Fruit fly (Drosophila melanogaster) whole organism, embryonic: ENCODE measurements around the gene CG14221.

Experiments used
- Atf6 ChIP-seq: fragments of 200-800 bp; sonication (Bioruptor generic); IDR thresholded peaks from 2 replicates; pipeline ENCODE4 v1.3.6; 2022; ENCODE audit warnings: missing biosample characterization, missing genetic modification characterization
- CG10431 ChIP-seq: fragments of 200-800 bp; sonication (Bioruptor generic); optimal IDR thresholded peaks from 3 replicates; lab custom pipeline; 2018; ENCODE audit warnings: missing biosample characterization, mild to moderate bottlenecking, missing genetic modification characterization
- CG10543 ChIP-seq: fragments of 200-800 bp; sonication (Bioruptor generic); optimal IDR thresholded peaks from 3 replicates; lab custom pipeline; 2017; ENCODE audit warnings: missing biosample characterization, mild to moderate bottlenecking, missing genetic modification characterization, moderate library complexity
- CG11398 ChIP-seq: fragments of 200-800 bp; sonication (Bioruptor generic); optimal IDR thresholded peaks from 2 replicates; lab custom pipeline; 2016; ENCODE audit warnings: missing biosample characterization, missing genetic modification characterization
- CG11560 ChIP-seq: fragments of 200-800 bp; sonication (Bioruptor generic); IDR thresholded peaks from 3 replicates; pipeline ENCODE4 v1.3.6; 2022; ENCODE audit warnings: missing biosample characterization, missing genetic modification characterization
- CG11695 ChIP-seq: fragments of 200-800 bp; sonication (Bioruptor generic); IDR thresholded peaks from 3 replicates; pipeline ENCODE4 v1.3.6; 2022; ENCODE audit warnings: missing biosample characterization, missing genetic modification characterization
- CG12071 ChIP-seq: fragments of 200-800 bp; sonication (Bioruptor generic); optimal IDR thresholded peaks from 3 replicates; lab custom pipeline; 2018; ENCODE audit warnings: missing biosample characterization, mild to moderate bottlenecking, missing genetic modification characterization
- CG12219 ChIP-seq: fragments of 200-800 bp; sonication (Bioruptor generic); optimal IDR thresholded peaks from 3 replicates; lab custom pipeline; 2018; ENCODE audit warnings: missing biosample characterization, mild to moderate bottlenecking, missing genetic modification characterization
- CG12769 ChIP-seq: fragments of 200-800 bp; sonication (Bioruptor generic); optimal IDR thresholded peaks from 2 replicates; lab custom pipeline; 2019; ENCODE audit warnings: missing biosample characterization, mild to moderate bottlenecking, missing genetic modification characterization, moderate library complexity
- CG12942 ChIP-seq: fragments of 200-800 bp; sonication (Bioruptor generic); optimal IDR thresholded peaks from 3 replicates; lab custom pipeline; 2016; ENCODE audit warnings: missing biosample characterization, missing genetic modification characterization
- CG14014 ChIP-seq: fragments of 200-800 bp; sonication (Bioruptor generic); IDR thresholded peaks from 2 replicates; pipeline ENCODE4 v1.3.6; 2022; ENCODE audit warnings: missing biosample characterization, missing genetic modification characterization
- CG15514 ChIP-seq: fragments of 200-800 bp; sonication (Bioruptor generic); optimal IDR thresholded peaks from 3 replicates; lab custom pipeline; 2017; ENCODE audit warnings: missing biosample characterization, missing genetic modification characterization, mild to moderate bottlenecking, moderate library complexity, missing genetic modification reagents
- CG16779 ChIP-seq: fragments of 200-800 bp; sonication (Bioruptor generic); IDR thresholded peaks from 2 replicates; pipeline ENCODE4 v1.3.6; 2022; ENCODE audit warnings: missing biosample characterization, missing genetic modification characterization
- CG18599 ChIP-seq: fragments of 200-800 bp; sonication (Bioruptor generic); optimal IDR thresholded peaks from 3 replicates; lab custom pipeline; 2017; ENCODE audit warnings: missing biosample characterization, missing genetic modification characterization, mild to moderate bottlenecking, moderate library complexity, missing genetic modification reagents
- CG3281 ChIP-seq: fragments of 200-800 bp; sonication (Bioruptor generic); optimal IDR thresholded peaks from 3 replicates; lab custom pipeline; 2017; ENCODE audit warnings: missing biosample characterization, mild to moderate bottlenecking, missing genetic modification characterization
- CG4404 ChIP-seq: fragments of 200-800 bp; sonication (Bioruptor generic); IDR thresholded peaks from 2 replicates; pipeline ENCODE4 v1.3.6; 2022; ENCODE audit warnings: missing biosample characterization, missing genetic modification characterization
- CG4424 ChIP-seq: fragments of 200-800 bp; sonication (Bioruptor generic); optimal IDR thresholded peaks from 3 replicates; lab custom pipeline; 2016; ENCODE audit warnings: missing biosample characterization, missing genetic modification characterization
- CG4707 ChIP-seq: fragments of 200-800 bp; sonication (Bioruptor generic); optimal IDR thresholded peaks from 2 replicates; lab custom pipeline; 2018; ENCODE audit warnings: missing biosample characterization, mild to moderate bottlenecking, missing genetic modification characterization, moderate library complexity
- CG5180 ChIP-seq: fragments of 200-800 bp; sonication (Bioruptor generic); optimal IDR thresholded peaks from 3 replicates; lab custom pipeline; 2017; ENCODE audit warnings: missing biosample characterization, missing genetic modification characterization, mild to moderate bottlenecking, moderate library complexity, missing genetic modification reagents
- CG6854 ChIP-seq: fragments of 200-800 bp; sonication (Bioruptor generic); optimal IDR thresholded peaks from 3 replicates; lab custom pipeline; 2017; ENCODE audit warnings: missing biosample characterization, mild to moderate bottlenecking, missing genetic modification characterization
- CG7987 ChIP-seq: fragments of 200-800 bp; sonication (Bioruptor generic); optimal IDR thresholded peaks from 2 replicates; lab custom pipeline; 2018; ENCODE audit warnings: missing biosample characterization, mild to moderate bottlenecking, missing genetic modification characterization, moderate library complexity
- CG8290 ChIP-seq, 3 experiments: fragments of 200-800 bp; sonication (Bioruptor generic); optimal IDR thresholded peaks; 2 replicates each; lab custom pipeline; 2016 to 2019; ENCODE audit warnings: missing biosample characterization in 3 of 3, missing genetic modification characterization in 3 of 3, mild to moderate bottlenecking in 2 of 3, moderate library complexity in 1 of 3
- CG8765 ChIP-seq: fragments of 200-800 bp; sonication (Bioruptor generic); IDR thresholded peaks from 2 replicates; pipeline ENCODE4 v1.3.6; 2022; ENCODE audit warnings: missing biosample characterization, missing genetic modification characterization
- D19A ChIP-seq: fragments of 200-800 bp; optimal IDR thresholded peaks from 3 replicates; lab custom pipeline; 2019; ENCODE audit warnings: missing biosample characterization, mild to moderate bottlenecking, missing genetic modification characterization, moderate library complexity
- Fer1 ChIP-seq: fragments of 200-800 bp; sonication (Bioruptor generic); optimal IDR thresholded peaks from 2 replicates; lab custom pipeline; 2017; ENCODE audit warnings: missing biosample characterization, mild to moderate bottlenecking, missing genetic modification characterization
- Hmr ChIP-seq: fragments of 200-800 bp; sonication (Bioruptor generic); optimal IDR thresholded peaks from 3 replicates; lab custom pipeline; 2017; ENCODE audit warnings: mild to moderate bottlenecking, missing biosample characterization, missing genetic modification reagents, missing genetic modification characterization
- Hmx ChIP-seq: fragments of 200-800 bp; sonication (Bioruptor generic); optimal IDR thresholded peaks from 2 replicates; lab custom pipeline; 2016; ENCODE audit warnings: missing biosample characterization, missing genetic modification characterization
- Hr51 ChIP-seq, 2 experiments: fragments of 200-800 bp; sonication (Bioruptor generic); optimal IDR thresholded peaks; 2 replicates in 1 of 2; 3 replicates in 1 of 2; lab custom pipeline; 2016 to 2018; ENCODE audit warnings: missing biosample characterization in 2 of 2, missing genetic modification characterization in 2 of 2, mild to moderate bottlenecking in 1 of 2, moderate library complexity in 1 of 2
- Hsf ChIP-seq: fragments of 200-800 bp; sonication (Bioruptor generic); optimal IDR thresholded peaks from 3 replicates; lab custom pipeline; 2016; ENCODE audit warnings: missing biosample characterization, missing genetic modification characterization
- NfI ChIP-seq: fragments of 200-800 bp; sonication (Bioruptor generic); optimal IDR thresholded peaks from 3 replicates; lab custom pipeline; 2018; ENCODE audit warnings: missing biosample characterization, mild to moderate bottlenecking, missing genetic modification characterization, moderate library complexity
- Rx ChIP-seq: fragments of 200-800 bp; sonication (Bioruptor generic); IDR thresholded peaks from 2 replicates; pipeline ENCODE4 v1.3.6; 2022; ENCODE audit warnings: missing biosample characterization, missing genetic modification characterization
- YL-1 ChIP-seq: fragments of 200-800 bp; sonication (Bioruptor generic); optimal IDR thresholded peaks from 3 replicates; lab custom pipeline; 2017; ENCODE audit warnings: missing biosample characterization, mild to moderate bottlenecking, missing genetic modification characterization
- bab2 ChIP-seq: fragments of 200-800 bp; sonication (Bioruptor generic); optimal IDR thresholded peaks from 2 replicates; lab custom pipeline; 2016; ENCODE audit warnings: missing biosample characterization, missing genetic modification characterization
- bbx ChIP-seq: fragments of 200-800 bp; sonication (Bioruptor generic); IDR thresholded peaks from 2 replicates; pipeline ENCODE4 v1.3.6; 2022; ENCODE audit warnings: missing biosample characterization, missing genetic modification characterization; ENCODE audit not compliant: partially characterized antibody
- bowl ChIP-seq: fragments of 200-800 bp; sonication (Bioruptor generic); IDR thresholded peaks from 2 replicates; pipeline ENCODE4 v1.3.6; 2022; ENCODE audit warnings: missing biosample characterization, missing genetic modification characterization
- br ChIP-seq: fragments of >200 bp; optimal IDR thresholded peaks from 2 replicates; lab custom pipeline; 2017
- cas ChIP-seq: fragments of 200-800 bp; sonication (Bioruptor generic); IDR thresholded peaks from 2 replicates; pipeline ENCODE4 v1.3.6; 2022; ENCODE audit warnings: missing biosample characterization, missing genetic modification characterization
- chn ChIP-seq: fragments of 200-800 bp; sonication (Bioruptor generic); optimal IDR thresholded peaks from 2 replicates; lab custom pipeline; 2016; ENCODE audit warnings: missing biosample characterization, missing genetic modification characterization
- gcm2 ChIP-seq: fragments of 200-800 bp; sonication (Bioruptor generic); optimal IDR thresholded peaks from 2 replicates; lab custom pipeline; 2016; ENCODE audit warnings: missing biosample characterization, missing genetic modification characterization
- kni ChIP-seq: fragments of 200-800 bp; sonication (Bioruptor generic); optimal IDR thresholded peaks from 3 replicates; lab custom pipeline; 2017; ENCODE audit warnings: mild to moderate bottlenecking, missing biosample characterization, missing genetic modification reagents, missing genetic modification characterization
- lov ChIP-seq, 2 experiments: fragments of 200-800 bp in 1 of 2; fragments of >200 bp in 1 of 2; sonication (Bioruptor generic) in 1 of 2; IDR thresholded peaks in 1 of 2; optimal IDR thresholded peaks in 1 of 2; 2 replicates in 1 of 2; 3 replicates in 1 of 2; pipeline versions ENCODE4 v1.3.6 to Lab custom; 2017 to 2022; ENCODE audit warnings: missing biosample characterization in 1 of 2, missing genetic modification characterization in 1 of 2
- pan ChIP-seq, 4 experiments: fragments of >200 bp in 3 of 4; fragments of 200-800 bp in 1 of 4; sonication (Bioruptor generic) in 1 of 4; optimal IDR thresholded peaks in 3 of 4; IDR thresholded peaks in 1 of 4; 2 replicates each; pipeline versions ENCODE4 v1.3.6 to Lab custom; 2017 to 2022; ENCODE audit warnings: missing biosample characterization in 2 of 4, missing genetic modification characterization in 2 of 4, mixed read lengths in 1 of 4
- pb ChIP-seq: fragments of 200-800 bp; sonication (Bioruptor generic); optimal IDR thresholded peaks from 3 replicates; lab custom pipeline; 2016; ENCODE audit warnings: missing biosample characterization, missing genetic modification characterization
- row ChIP-seq: fragments of 200-800 bp; sonication (Bioruptor generic); IDR thresholded peaks from 3 replicates; pipeline ENCODE4 v1.3.6; 2022; ENCODE audit warnings: missing biosample characterization, missing genetic modification characterization
- slbo ChIP-seq: fragments of 200-800 bp; sonication (Bioruptor generic); IDR thresholded peaks from 2 replicates; pipeline ENCODE4 v1.3.6; 2022; ENCODE audit warnings: missing biosample characterization, missing genetic modification characterization
- sna ChIP-seq: fragments of 200-800 bp; sonication (Bioruptor generic); IDR thresholded peaks from 2 replicates; pipeline ENCODE4 v1.3.6; 2022; ENCODE audit warnings: missing biosample characterization, missing genetic modification characterization; ENCODE audit not compliant: partially characterized antibody
- ssp ChIP-seq: fragments of 200-800 bp; sonication (Bioruptor generic); IDR thresholded peaks from 2 replicates; pipeline ENCODE4 v1.3.6; 2022; ENCODE audit warnings: missing biosample characterization, missing genetic modification characterization
- zf30C ChIP-seq: fragments of 200-800 bp; sonication (Bioruptor generic); optimal IDR thresholded peaks from 3 replicates; lab custom pipeline; 2018; ENCODE audit warnings: missing biosample characterization, mild to moderate bottlenecking, missing genetic modification characterization
- zfh1 ChIP-seq: fragments of 200-800 bp; sonication (Bioruptor generic); IDR thresholded peaks from 3 replicates; pipeline ENCODE4 v1.3.6; 2022; ENCODE audit warnings: missing biosample characterization, missing genetic modification characterization

Gene CG14221

DNA sequence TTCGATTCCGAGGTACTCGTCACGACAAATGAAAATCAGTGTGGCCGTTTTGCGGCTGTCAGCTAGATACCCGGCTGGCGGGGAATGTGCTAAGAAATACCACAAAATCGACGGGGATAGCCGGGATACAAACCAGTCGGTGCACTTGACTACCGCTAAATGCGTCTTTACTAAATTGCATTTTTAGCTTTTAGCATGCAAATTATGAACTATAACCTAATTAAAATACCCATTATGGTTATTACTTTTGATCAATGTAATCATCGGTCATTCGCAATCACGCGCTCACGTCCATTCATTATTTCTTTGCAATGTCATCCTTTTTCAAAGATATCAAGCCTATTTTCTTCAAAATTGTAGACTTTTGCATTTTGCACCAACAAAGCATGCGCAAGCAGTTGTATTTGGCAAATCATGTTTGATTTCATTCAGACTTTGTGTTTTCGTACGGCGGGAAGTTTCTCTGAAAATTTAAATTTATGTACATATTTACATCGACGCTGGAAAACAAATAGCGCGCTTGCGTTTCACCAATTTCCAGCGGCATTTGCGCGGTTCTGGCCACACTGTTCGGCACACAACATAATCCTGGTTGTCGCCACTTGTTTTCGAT is 17.4 kb upstream of the CG14221 start, which contains the start of gene Rcd-1 (continued):
- no peak for TF ChIP-seq CG11695 (GFP tag; lab: Robert Waterston, UW)
- TF ChIP-seq Atf6: no peak
- TF ChIP-seq CG16779: no peak
- TF ChIP-seq CG11560 (tag; lab: Robert Waterston, UW): no peak
- TF ChIP-seq CG8290 (GFP tag; optimal IDR thresholded peaks at IDR 0.05; lab: Kevin White, UChicago): no peak
- TF ChIP-seq CG8290 (tag; optimal IDR thresholded peaks at IDR 0.05; lab: Kevin White, UChicago): peak in 1 of 2 experiments; percentile 35
- no peak for TF ChIP-seq chn (GFP tag; lab: Kevin White, UChicago)
- TF ChIP-seq CG11398 (GFP tag; lab: Kevin White, UChicago): no peak
- no peak for TF ChIP-seq CG10543 (GFP tag; lab: Kevin White, UChicago)
- peak; percentile 2 for TF ChIP-seq kni (GFP tag; lab: Kevin White, UChicago)
- TF ChIP-seq bab2 (GFP tag; lab: Kevin White, UChicago): no peak
- no peak for TF ChIP-seq CG4424 (GFP tag; lab: Kevin White, UChicago)
- no peak for TF ChIP-seq CG4404
- peak; percentile 22; the same call in 1 of the 2 replicates for TF ChIP-seq slbo
- no peak for TF ChIP-seq lov (optimal IDR thresholded peaks at IDR 0.05; lab: Kevin White, UChicago)
- TF ChIP-seq lov (GFP tag; IDR thresholded peaks at IDR 0.05; lab: Robert Waterston, UW): no peak
- TF ChIP-seq Hmr (GFP tag; lab: Kevin White, UChicago): no peak
- no peak for TF ChIP-seq CG14014
- no peak for TF ChIP-seq Hsf
- no peak for TF ChIP-seq Hr51 (GFP tag; optimal IDR thresholded peaks at IDR 0.05; lab: Kevin White, UChicago)
- TF ChIP-seq gcm2 (GFP tag; lab: Kevin White, UChicago): no peak
- TF ChIP-seq pan (optimal IDR thresholded peaks at IDR 0.05; lab: Kevin White, UChicago): no peak
- TF ChIP-seq pan (GFP tag; optimal IDR thresholded peaks at IDR 0.05 in 1 of 2, IDR thresholded peaks at IDR 0.05 in 1 of 2): no peak
- no peak for TF ChIP-seq NfI (GFP tag; lab: Kevin White, UChicago)
- TF ChIP-seq CG12769 (tag; lab: Kevin White, UChicago): no peak
- TF ChIP-seq CG3281: no peak
- TF ChIP-seq YL-1 (GFP tag; lab: Kevin White, UChicago): no peak
- no peak for TF ChIP-seq CG18599 (GFP tag; lab: Kevin White, UChicago)
- peak; percentile 52 for TF ChIP-seq CG10431 (GFP tag; lab: Kevin White, UChicago)
- no peak for TF ChIP-seq CG12942 (GFP tag; lab: Kevin White, UChicago)
- TF ChIP-seq pb: no peak
- no peak for TF ChIP-seq CG4707 (GFP tag; lab: Kevin White, UChicago)
- no peak for TF ChIP-seq Rx (GFP tag; lab: Robert Waterston, UW)
- TF ChIP-seq row (GFP tag; lab: Robert Waterston, UW): no peak
- no peak for TF ChIP-seq br (lab: Kevin White, UChicago)
- no peak for TF ChIP-seq ssp
- no peak for TF ChIP-seq zf30C (GFP tag; lab: Kevin White, UChicago)
- TF ChIP-seq CG12071 (GFP tag; lab: Kevin White, UChicago): no peak
- no peak for TF ChIP-seq CG12219
- TF ChIP-seq cas (GFP tag; lab: Robert Waterston, UW): no peak
- TF ChIP-seq bbx (GFP tag; lab: Robert Waterston, UW): no peak; the same call in 1 of the 2 replicates
- no peak for TF ChIP-seq Fer1 (GFP tag; lab: Kevin White, UChicago)
- TF ChIP-seq CG5180: no peak
- TF ChIP-seq CG6854 (GFP tag; lab: Kevin White, UChicago): no peak
- TF ChIP-seq CG8765 (GFP tag; lab: Robert Waterston, UW): no peak
- TF ChIP-seq zfh1 (GFP tag; lab: Robert Waterston, UW): no peak
- TF ChIP-seq CG7987 (GFP tag; lab: Kevin White, UChicago): no peak
- no peak for TF ChIP-seq D19A (tag; lab: Kevin White, UChicago)
- peak; percentile 36 for TF ChIP-seq CG15514 (GFP tag; lab: Kevin White, UChicago)
- TF ChIP-seq sna: no peak
- TF ChIP-seq bowl (GFP tag; lab: Robert Waterston, UW): no peak
- TF ChIP-seq Hmx (GFP tag; lab: Kevin White, UChicago): no peak
